Fruit fly (Drosophila melanogaster): Measurements from ENCODE around the gene CG34150.
A peak's percentile ranks its signal among the peaks of the same experiment; 100 is the strongest.

Gene CG34150

DNA sequence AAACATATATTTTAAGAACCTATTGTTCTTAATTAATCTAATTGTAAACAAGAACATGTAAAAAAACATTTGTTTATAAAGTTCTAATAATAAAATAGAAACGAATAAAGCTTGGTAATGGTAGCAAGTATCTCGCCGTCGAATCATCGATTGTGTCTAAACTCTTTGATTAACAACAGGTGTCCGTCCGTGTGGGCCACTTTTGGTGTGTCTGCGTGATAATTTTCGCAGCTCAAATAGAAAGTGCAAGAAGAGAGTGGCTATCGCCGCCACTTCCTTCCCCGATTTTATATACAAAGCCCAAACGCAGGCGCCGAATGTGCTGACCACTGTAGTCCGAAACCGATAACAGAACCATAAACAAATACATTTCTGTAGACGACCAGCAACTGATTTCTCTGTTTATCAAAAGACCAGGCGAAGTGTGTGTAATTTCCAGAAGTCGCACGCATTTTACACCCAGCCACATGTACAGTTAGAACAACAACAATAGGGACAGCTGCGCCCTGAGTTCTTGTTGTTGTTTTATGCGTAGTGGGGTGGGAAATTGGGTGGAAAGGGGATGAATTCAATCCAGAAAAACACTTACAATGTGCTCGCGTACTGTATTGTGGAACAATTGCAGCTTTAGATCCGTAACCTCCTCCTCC lies 950 bp upstream of the CG34150 start (continued):
- TF ChIP-seq Dfd (GFP tag; optimal IDR thresholded peaks at IDR 0.05) (no peak), CG2712 (tag; optimal IDR thresholded peaks at IDR 0.05) (no peak), Dip3 (GFP tag; optimal IDR thresholded peaks at IDR 0.05) (no peak), Dll (GFP tag; IDR thresholded peaks at IDR 0.05; ENCODE audit: partially characterized antibody) (no peak), Optix (GFP tag; IDR thresholded peaks at IDR 0.05) (no peak), Fer2 (tag; optimal IDR thresholded peaks at IDR 0.05) (no peak), Abd-B (GFP tag; optimal IDR thresholded peaks at IDR 0.05) (no peak), CG7271 (tag; optimal IDR thresholded peaks at IDR 0.05) (no peak), kah (GFP tag; optimal IDR thresholded peaks at IDR 0.05) (peak; percentile 87), CG10366 (GFP tag; IDR thresholded peaks at IDR 0.05) (no peak), Fer1 (GFP tag; optimal IDR thresholded peaks at IDR 0.05) (no peak), z (GFP tag; IDR thresholded peaks at IDR 0.05) (no peak), sens-2 (GFP tag; IDR thresholded peaks at IDR 0.05) (0 out of 2 replicates have a peak, but pooled peaks have one; percentile 29), scrt (GFP tag; optimal IDR thresholded peaks at IDR 0.05) (peak; percentile 81), nmo (GFP tag; optimal IDR thresholded peaks at IDR 0.05) (no peak), CG13624 (GFP tag; optimal IDR thresholded peaks at IDR 0.05) (no peak), bcd (GFP tag; optimal IDR thresholded peaks at IDR 0.05) (no peak), prd (optimal IDR thresholded peaks at IDR 0.05) (no peak), prd (GFP tag; IDR thresholded peaks at IDR 0.05) (no peak), CG17361 (GFP tag; IDR thresholded peaks at IDR 0.05) (no peak), CG8290 (GFP tag; optimal IDR thresholded peaks at IDR 0.05) (no peak), CG8290 (tag; optimal IDR thresholded peaks at IDR 0.05) (peak in 1 of 2 experiments; percentile 20), CG4404 (GFP tag; IDR thresholded peaks at IDR 0.05) (no peak), CG15479 (GFP tag; optimal IDR thresholded peaks at IDR 0.05) (peak; percentile 58), ewg (GFP tag; optimal IDR thresholded peaks at IDR 0.05) (peak; percentile 68), kni (GFP tag; optimal IDR thresholded peaks at IDR 0.05) (peak; percentile 24), CG15601 (tag; optimal IDR thresholded peaks at IDR 0.05) (no peak), Aef1 (GFP tag; IDR thresholded peaks at IDR 0.05) (no peak), CG2199 (GFP tag; IDR thresholded peaks at IDR 0.05) (peak; percentile 79; the same call in 2 of the 3 replicates), CG12219 (GFP tag; optimal IDR thresholded peaks at IDR 0.05) (no peak), CG4360 (GFP tag; IDR thresholded peaks at IDR 0.05) (peak; percentile 99), CG2129 (GFP tag; IDR thresholded peaks at IDR 0.05; ENCODE audit: partially characterized antibody) (no peak), Camta (GFP tag; optimal IDR thresholded peaks at IDR 0.05) (no peak), CG10959 (GFP tag; IDR thresholded peaks at IDR 0.05) (no peak), Dref (GFP tag; IDR thresholded peaks at IDR 0.05) (no peak), kay (GFP tag; optimal IDR thresholded peaks at IDR 0.05) (no peak), CG12769 (tag; optimal IDR thresholded peaks at IDR 0.05) (peak; percentile 4), CG30020 (tag; optimal IDR thresholded peaks at IDR 0.05) (no peak), CG18011 (GFP tag; optimal IDR thresholded peaks at IDR 0.05) (no peak), Hand (GFP tag; optimal IDR thresholded peaks at IDR 0.05) (peak; percentile 8), Bgb (GFP tag; IDR thresholded peaks at IDR 0.05; ENCODE audit: partially characterized antibody) (peak; percentile 32; the same call in 1 of the 2 replicates), pfk (GFP tag; optimal IDR thresholded peaks at IDR 0.05) (no peak), run (tag; optimal IDR thresholded peaks at IDR 0.05) (no peak), ttk (GFP tag; IDR thresholded peaks at IDR 0.05) (no peak), twi (tag; optimal IDR thresholded peaks at IDR 0.05) (peak; percentile 28), Atf6 (GFP tag; IDR thresholded peaks at IDR 0.05) (no peak), CG13287 (GFP tag; IDR thresholded peaks at IDR 0.05; ENCODE audit: partially characterized antibody) (no peak), CG10462 (GFP tag; optimal IDR thresholded peaks at IDR 0.05) (no peak), CG34422 (GFP tag; IDR thresholded peaks at IDR 0.05) (peak; percentile 15; the same call in 1 of the 3 replicates), bigmax (GFP tag; optimal IDR thresholded peaks at IDR 0.05) (no peak), ken (GFP tag; IDR thresholded peaks at IDR 0.05) (no peak)

All from whole organism, embryonic.